Fruit fly (Drosophila melanogaster): ENCODE results near the gene Tmem43.

The Tmem43 gene

dm6 chr3L:7960707-7961695, 46.1 kb upstream of the Tmem43 start (continued):
- TF ChIP-seq chinmo (GFP tag; IDR thresholded peaks at IDR 0.05; ENCODE audit: partially characterized antibody): no peak
- TF ChIP-seq tup (GFP tag; optimal IDR thresholded peaks at IDR 0.05): no peak
- TF ChIP-seq Sox100B (GFP tag; optimal IDR thresholded peaks at IDR 0.05): peak; percentile 31
- no peak for TF ChIP-seq bigmax (GFP tag; optimal IDR thresholded peaks at IDR 0.05)
- TF ChIP-seq Tbp (GFP tag; optimal IDR thresholded peaks at IDR 0.05): no peak
- no peak for TF ChIP-seq ara (GFP tag; IDR thresholded peaks at IDR 0.05)
- TF ChIP-seq Drgx (GFP tag; IDR thresholded peaks at IDR 0.05): no peak
- TF ChIP-seq CG6854 (GFP tag; optimal IDR thresholded peaks at IDR 0.05): no peak
- no peak for TF ChIP-seq CG8290 (GFP tag; optimal IDR thresholded peaks at IDR 0.05)
- TF ChIP-seq CG8290 (tag; optimal IDR thresholded peaks at IDR 0.05): peak; percentile 40 to 44
- peak; percentile 24; the same call in 1 of the 2 replicates for TF ChIP-seq CG17328 (GFP tag; IDR thresholded peaks at IDR 0.05)
- TF ChIP-seq CG4617 (GFP tag; optimal IDR thresholded peaks at IDR 0.05; ENCODE audit: borderline replicate concordance): no peak
- no peak for TF ChIP-seq Elba2 (GFP tag; optimal IDR thresholded peaks at IDR 0.05)
- TF ChIP-seq CrebB (tag; optimal IDR thresholded peaks at IDR 0.05): no peak
- peak; percentile 11 for TF ChIP-seq wek (GFP tag; optimal IDR thresholded peaks at IDR 0.05)
- no peak for TF ChIP-seq Deaf1 (tag; optimal IDR thresholded peaks at IDR 0.05)
- no peak for TF ChIP-seq jigr1 (GFP tag; IDR thresholded peaks at IDR 0.05)
- TF ChIP-seq ci (GFP tag; IDR thresholded peaks at IDR 0.05): 0 out of 3 replicates have a peak, but pooled peaks have one; percentile 22
- TF ChIP-seq CG42726 (GFP tag; IDR thresholded peaks at IDR 0.05; ENCODE audit: partially characterized antibody): no peak
- TF ChIP-seq en (GFP tag; optimal IDR thresholded peaks at IDR 0.05): no peak
- peak; percentile 76 for TF ChIP-seq Med (GFP tag)
- no peak for TF ChIP-seq CG8388 (GFP tag; optimal IDR thresholded peaks at IDR 0.05)
- TF ChIP-seq az2 (GFP tag; optimal IDR thresholded peaks at IDR 0.05): no peak
- TF ChIP-seq Xbp1 (GFP tag; optimal IDR thresholded peaks at IDR 0.05): no peak
- TF ChIP-seq Taf1 (GFP tag; IDR thresholded peaks at IDR 0.05): no peak
- TF ChIP-seq trh (GFP tag; optimal IDR thresholded peaks at IDR 0.05): no peak
- TF ChIP-seq MESR4 (GFP tag; optimal IDR thresholded peaks at IDR 0.05): no peak
- TF ChIP-seq lola (GFP tag; optimal IDR thresholded peaks at IDR 0.05): peak in 1 of 3 experiments; percentile 17
- no peak for TF ChIP-seq sisA (GFP tag; IDR thresholded peaks at IDR 0.05)
- TF ChIP-seq Hr3 (GFP tag; optimal IDR thresholded peaks at IDR 0.05): no peak
- TF ChIP-seq lov (optimal IDR thresholded peaks at IDR 0.05): no peak
- peak; percentile 48; the same call in 1 of the 3 replicates for TF ChIP-seq lov (GFP tag; IDR thresholded peaks at IDR 0.05)
- no peak for TF ChIP-seq so (GFP tag; IDR thresholded peaks at IDR 0.05)
- TF ChIP-seq Atf-2 (GFP tag; optimal IDR thresholded peaks at IDR 0.05): no peak
- TF ChIP-seq bsh (GFP tag; optimal IDR thresholded peaks at IDR 0.05): peak in 1 of 2 experiments; percentile 32
- no peak for TF ChIP-seq CG30020 (tag; optimal IDR thresholded peaks at IDR 0.05)
- TF ChIP-seq Dip2 (GFP tag; IDR thresholded peaks at IDR 0.05): no peak
- no peak for TF ChIP-seq CoRest (tag; optimal IDR thresholded peaks at IDR 0.05)
- TF ChIP-seq kah (GFP tag; optimal IDR thresholded peaks at IDR 0.05): no peak
- TF ChIP-seq CG3281 (GFP tag; optimal IDR thresholded peaks at IDR 0.05): peak; percentile 65
- TF ChIP-seq CG7987 (GFP tag; optimal IDR thresholded peaks at IDR 0.05): no peak
- peak; percentile 26 for TF ChIP-seq cwo (GFP tag; optimal IDR thresholded peaks at IDR 0.05)
- TF ChIP-seq CG17802 (tag; optimal IDR thresholded peaks at IDR 0.05): no peak
- no peak for TF ChIP-seq CG15479 (GFP tag; optimal IDR thresholded peaks at IDR 0.05)
- peak; percentile 40; the same call in 1 of the 2 replicates for TF ChIP-seq CG7372 (GFP tag; IDR thresholded peaks at IDR 0.05)
- no peak for TF ChIP-seq Asciz (GFP tag; optimal IDR thresholded peaks at IDR 0.05)
- peak; percentile 25 for TF ChIP-seq lbe (GFP tag; optimal IDR thresholded peaks at IDR 0.05)
- no peak for TF ChIP-seq zf30C (GFP tag; optimal IDR thresholded peaks at IDR 0.05)
